Worm (Caenorhabditis elegans) whole organism, late embryonic: ENCODE measurements around the gene C33B4.2.

Experiments
- C08G9.2 ChIP-seq: sonication (generic microtip); optimal IDR thresholded peaks from 2 replicates; lab custom pipeline; 2016; ENCODE audit warnings: mild to moderate bottlenecking, missing genetic modification characterization, moderate library complexity, missing compliant biosample characterization
- Y22D7AL.16 ChIP-seq: sonication (generic microtip); optimal IDR thresholded peaks from 2 replicates; lab custom pipeline; 2016; ENCODE audit warnings: missing genetic modification characterization, missing compliant biosample characterization
- ama-1 ChIP-seq: fragments of 150-350 bp; optimal IDR thresholded peaks from 2 replicates; lab custom pipeline; 2014
- ceh-14 ChIP-seq: sonication (generic microtip); optimal IDR thresholded peaks from 2 replicates; lab custom pipeline; 2016; ENCODE audit warnings: missing genotype, missing genetic modification characterization, missing compliant biosample characterization
- ceh-18 ChIP-seq: sonication (generic microtip); optimal IDR thresholded peaks from 2 replicates; lab custom pipeline; 2016; ENCODE audit warnings: missing genetic modification characterization, missing compliant biosample characterization
- ceh-2 ChIP-seq: sonication (generic microtip); optimal IDR thresholded peaks from 2 replicates; lab custom pipeline; 2016; ENCODE audit warnings: missing genotype, missing genetic modification characterization, missing compliant biosample characterization
- ceh-24 ChIP-seq: sonication (generic microtip); optimal IDR thresholded peaks from 2 replicates; lab custom pipeline; 2016; ENCODE audit warnings: mild to moderate bottlenecking, missing genetic modification characterization, missing compliant biosample characterization
- ceh-31 ChIP-seq: sonication (generic microtip); optimal IDR thresholded peaks from 2 replicates; lab custom pipeline; 2016; ENCODE audit warnings: missing genetic modification characterization, missing compliant biosample characterization
- ceh-34 ChIP-seq: sonication (generic microtip); optimal IDR thresholded peaks from 2 replicates; lab custom pipeline; 2016; ENCODE audit warnings: mild to moderate bottlenecking, missing genetic modification characterization, missing compliant biosample characterization
- ceh-48 ChIP-seq: sonication (generic microtip); optimal IDR thresholded peaks from 2 replicates; lab custom pipeline; 2016; ENCODE audit warnings: missing genetic modification characterization, inconsistent platforms, missing compliant biosample characterization
- dve-1 ChIP-seq: sonication (generic microtip); optimal IDR thresholded peaks from 2 replicates; lab custom pipeline; 2017; ENCODE audit warnings: antibody characterized with exemption, mild to moderate bottlenecking, missing genetic modification characterization, missing compliant biosample characterization
- elt-4 ChIP-seq: sonication (generic microtip); optimal IDR thresholded peaks from 2 replicates; lab custom pipeline; 2016; ENCODE audit warnings: missing genetic modification characterization, missing compliant biosample characterization
- ets-4 ChIP-seq: sonication (generic microtip); optimal IDR thresholded peaks from 2 replicates; lab custom pipeline; 2016; ENCODE audit warnings: missing genetic modification characterization, missing compliant biosample characterization
- fkh-10 ChIP-seq: fragments of 150-350 bp; optimal IDR thresholded peaks from 2 replicates; lab custom pipeline; 2014; ENCODE audit warnings: missing biosample characterization, missing genetic modification reagents, missing genetic modification characterization
- fkh-6 ChIP-seq: sonication (generic microtip); optimal IDR thresholded peaks from 2 replicates; lab custom pipeline; 2016; ENCODE audit warnings: missing genetic modification characterization, missing compliant biosample characterization
- hlh-30 ChIP-seq: sonication (generic microtip); optimal IDR thresholded peaks from 2 replicates; lab custom pipeline; 2017; ENCODE audit warnings: antibody characterized with exemption, missing genetic modification characterization, missing compliant biosample characterization; ENCODE audit not compliant: insufficient read depth
- hlh-6 ChIP-seq: sonication (generic microtip); optimal IDR thresholded peaks from 2 replicates; lab custom pipeline; 2016; ENCODE audit warnings: missing genotype, missing genetic modification characterization, missing compliant biosample characterization
- lim-6 ChIP-seq: sonication (generic microtip); optimal IDR thresholded peaks from 2 replicates; lab custom pipeline; 2016; ENCODE audit warnings: missing genetic modification characterization, missing compliant biosample characterization
- madf-2 ChIP-seq: sonication (generic microtip); optimal IDR thresholded peaks from 2 replicates; lab custom pipeline; 2017; ENCODE audit warnings: missing genetic modification characterization, missing compliant biosample characterization
- mec-3 ChIP-seq: sonication (generic microtip); optimal IDR thresholded peaks from 2 replicates; lab custom pipeline; 2016; ENCODE audit warnings: borderline replicate concordance, missing genetic modification characterization, missing compliant biosample characterization
- nfya-1 ChIP-seq: sonication (generic microtip); optimal IDR thresholded peaks from 2 replicates; lab custom pipeline; 2017; ENCODE audit warnings: missing genetic modification characterization, mild to moderate bottlenecking, missing compliant biosample characterization, antibody characterized with exemption, moderate library complexity
- npax-4 ChIP-seq: sonication (generic microtip); optimal IDR thresholded peaks from 2 replicates; lab custom pipeline; 2016; ENCODE audit warnings: missing genetic modification characterization, missing compliant biosample characterization
- odd-2 ChIP-seq: sonication (generic microtip); optimal IDR thresholded peaks from 2 replicates; lab custom pipeline; 2017; ENCODE audit warnings: antibody characterized with exemption, mild to moderate bottlenecking, missing genetic modification characterization, missing compliant biosample characterization
- pag-3 ChIP-seq: sonication (generic microtip); optimal IDR thresholded peaks from 2 replicates; lab custom pipeline; 2016; ENCODE audit warnings: missing compliant biosample characterization, missing genetic modification characterization, borderline replicate concordance
- pha-2 ChIP-seq: sonication (generic microtip); optimal IDR thresholded peaks from 2 replicates; lab custom pipeline; 2017; ENCODE audit warnings: mild to moderate bottlenecking, missing genetic modification characterization, missing compliant biosample characterization
- pha-4 ChIP-seq: fragments of 150-350 bp; optimal IDR thresholded peaks from 2 replicates; lab custom pipeline; 2018; ENCODE audit warnings: missing biosample characterization, missing genetic modification reagents, missing genetic modification characterization
- pros-1 ChIP-seq: fragments of 150-350 bp; optimal IDR thresholded peaks from 2 replicates; lab custom pipeline; 2014; ENCODE audit warnings: missing biosample characterization, missing genetic modification reagents, missing genetic modification characterization
- rnt-1 ChIP-seq: sonication (generic microtip); optimal IDR thresholded peaks from 2 replicates; lab custom pipeline; 2016; ENCODE audit warnings: missing genetic modification characterization, missing compliant biosample characterization
- sdc-2 ChIP-seq: sonication (generic microtip); optimal IDR thresholded peaks from 2 replicates; lab custom pipeline; 2016; ENCODE audit warnings: missing genotype, missing genetic modification characterization, missing compliant biosample characterization
- sox-2 ChIP-seq: fragments of 200-800 bp; sonication (Bioruptor generic); IDR thresholded peaks from 2 replicates; pipeline ENCODE4 v1.3.6; 2022; ENCODE audit warnings: missing genetic modification reagents, missing genetic modification characterization, missing compliant biosample characterization
- syd-9 ChIP-seq: sonication (generic microtip); optimal IDR thresholded peaks from 2 replicates; lab custom pipeline; 2016; ENCODE audit warnings: mild to moderate bottlenecking, missing genetic modification characterization, moderate library complexity, missing compliant biosample characterization
- tbx-2 ChIP-seq: sonication (generic microtip); optimal IDR thresholded peaks from 2 replicates; lab custom pipeline; 2016; ENCODE audit warnings: missing genetic modification characterization, missing compliant biosample characterization
- tbx-7 ChIP-seq: sonication (generic microtip); optimal IDR thresholded peaks from 2 replicates; lab custom pipeline; 2016; ENCODE audit warnings: missing genotype, missing genetic modification characterization, missing compliant biosample characterization
- ttx-3 ChIP-seq: sonication (generic microtip); optimal IDR thresholded peaks from 2 replicates; lab custom pipeline; 2016; ENCODE audit warnings: missing genetic modification reagents, missing genetic modification characterization, missing compliant biosample characterization
- unc-3 ChIP-seq, 2 experiments: fragments of 200-800 bp in 1 of 2; sonication (Bioruptor generic) in 1 of 2; sonication (generic microtip) in 1 of 2; conservative IDR thresholded peaks in 1 of 2; optimal IDR thresholded peaks in 1 of 2; 2 replicates each; pipeline versions ENCODE4 v1.3.6 to Lab custom; 2016 to 2022; ENCODE audit warnings: missing compliant biosample characterization in 2 of 2, missing genetic modification characterization in 2 of 2, missing genetic modification reagents in 1 of 2
- unc-42 ChIP-seq: sonication (generic microtip); optimal IDR thresholded peaks from 2 replicates; lab custom pipeline; 2016; ENCODE audit warnings: missing genotype, missing genetic modification characterization, missing compliant biosample characterization
- unc-55 ChIP-seq: sonication (generic microtip); optimal IDR thresholded peaks from 2 replicates; lab custom pipeline; 2017; ENCODE audit warnings: missing biosample characterization, missing genetic modification reagents, missing genetic modification characterization
- zip-5 ChIP-seq: sonication (generic microtip); optimal IDR thresholded peaks from 2 replicates; lab custom pipeline; 2016; ENCODE audit warnings: missing genetic modification characterization, missing compliant biosample characterization

The C33B4.2 gene

DNA sequence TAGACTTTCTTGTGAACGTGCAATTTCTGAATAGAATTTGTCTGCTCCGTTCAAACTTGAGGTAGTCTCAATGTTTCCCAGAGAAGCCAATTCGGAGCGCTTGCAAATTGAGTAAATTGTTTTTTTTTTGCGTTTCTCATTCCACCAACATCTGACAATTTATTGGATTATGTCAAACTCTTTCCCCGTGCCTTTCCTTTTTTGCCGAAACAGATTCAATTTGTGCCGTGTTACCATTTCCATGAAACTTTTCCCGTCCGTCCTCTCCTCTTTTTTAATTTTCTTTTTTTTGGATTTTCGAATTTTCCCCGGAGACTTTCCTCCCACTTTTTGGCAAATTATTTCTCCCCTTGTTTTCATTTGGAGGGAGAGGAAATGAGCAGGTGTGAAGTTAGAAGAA, 18.5 kb downstream of the C33B4.2 start:
- TF ChIP-seq unc-42 (tag; lab: Kevin White, UChicago) (peak; percentile 76), tbx-2 (tag; lab: Kevin White, UChicago) (no peak)
- TF ChIP-seq, all 69 proteins: peak for 1

DNA sequence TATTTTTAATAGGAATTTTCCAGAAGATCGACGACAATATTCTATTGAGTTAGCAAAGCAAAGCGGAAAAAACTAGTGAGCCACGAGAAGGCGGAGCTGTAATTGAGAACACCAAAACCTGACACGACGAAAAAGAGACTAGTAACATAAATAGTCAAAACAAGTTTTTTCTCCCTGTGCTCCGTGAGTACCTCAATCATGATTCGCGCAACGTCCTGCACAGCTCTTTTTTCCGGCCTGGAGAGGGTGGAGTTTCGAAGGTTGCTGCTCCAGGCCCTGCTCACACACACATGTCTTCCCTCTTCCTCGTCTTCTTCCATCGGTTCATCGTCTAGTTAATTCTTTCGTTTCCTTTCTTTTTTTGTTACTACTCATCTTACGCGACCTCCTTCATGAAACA, 20.3 kb downstream of the C33B4.2 start, which contains the start of gene clh-2:
Gene clh-2 (plus strand): TSS at position 301 of the 400 bp plus-strand sequence.
- TF ChIP-seq tbx-7 (tag; lab: Kevin White, UChicago) (no peak), rnt-1 (tag; lab: Kevin White, UChicago) (no peak), Y22D7AL.16 (tag; lab: Kevin White, UChicago) (no peak), ceh-48 (tag; lab: Kevin White, UChicago) (no peak), tbx-2 (tag; lab: Kevin White, UChicago) (no peak), hlh-6 (tag; lab: Kevin White, UChicago) (no peak), unc-42 (tag; lab: Kevin White, UChicago) (no peak), pha-2 (tag; lab: Kevin White, UChicago) (no peak), ttx-3 (no peak), mec-3 (tag; lab: Kevin White, UChicago) (no peak), ceh-34 (tag; lab: Kevin White, UChicago) (no peak), madf-2 (tag; lab: Kevin White, UChicago) (no peak), C08G9.2 (tag; lab: Kevin White, UChicago) (no peak), pha-4 (tag; lab: Kevin White, UChicago) (no peak), elt-4 (tag; lab: Kevin White, UChicago) (no peak), fkh-6 (tag; lab: Kevin White, UChicago) (no peak)
- TF ChIP-seq, all 69 proteins: peak for 0

DNA sequence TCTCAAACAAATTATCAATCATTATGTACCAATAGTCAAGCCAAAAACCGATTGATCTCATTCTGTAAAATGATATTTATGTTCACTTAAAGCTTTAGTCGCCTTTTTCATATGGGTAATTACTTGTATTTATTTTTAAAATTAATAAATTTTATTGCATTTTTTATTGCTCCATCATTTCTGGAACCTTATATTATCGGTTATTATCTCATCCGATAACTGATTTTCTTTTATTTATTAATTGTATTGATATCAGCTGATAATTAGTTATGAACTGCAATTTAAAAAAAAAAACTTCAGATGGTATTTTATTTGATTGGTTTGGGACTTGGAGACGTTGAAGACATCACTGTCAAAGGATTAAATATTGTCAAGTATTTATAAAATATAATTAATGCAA, 22.1 kb downstream of the C33B4.2 start, which contains the start of gene dph-5:
Gene dph-5 (plus strand): TSS at position 301 of the 400 bp plus-strand sequence.
- no peak for TF ChIP-seq ceh-34 (tag; lab: Kevin White, UChicago)
- no peak for TF ChIP-seq pha-2 (tag; lab: Kevin White, UChicago)
- TF ChIP-seq ama-1, result no peak

DNA sequence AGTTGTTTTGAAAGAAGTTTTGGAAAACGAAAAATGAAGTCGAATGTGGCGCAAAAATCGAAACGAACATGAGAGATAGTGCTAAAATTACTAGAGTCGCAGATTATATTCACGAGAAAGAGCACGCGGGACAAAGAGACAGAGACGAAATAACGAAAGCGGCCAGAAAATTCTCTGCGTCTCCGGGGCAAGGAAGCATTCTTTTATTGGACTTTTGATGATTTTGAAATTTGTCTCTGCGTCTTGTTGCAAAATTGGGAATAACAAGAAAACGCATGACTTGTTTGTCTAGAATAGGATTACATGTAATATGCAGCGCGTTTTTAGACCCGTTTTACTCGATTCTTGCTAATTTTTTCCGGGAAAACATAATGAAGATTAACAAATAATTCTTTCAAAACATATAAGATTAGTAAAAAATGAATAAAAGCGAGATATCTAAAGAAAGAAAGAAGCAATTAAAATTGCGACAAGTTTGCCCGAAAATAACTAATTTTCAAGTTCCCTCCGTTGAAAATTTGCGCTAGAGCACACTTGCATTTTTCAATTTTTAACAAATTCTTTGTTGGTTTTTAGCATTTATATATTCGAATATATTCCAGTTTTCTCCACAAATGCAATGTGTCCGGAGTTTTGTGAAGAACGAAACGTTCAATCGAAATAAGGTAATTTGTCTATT, 23.9 kb downstream of the C33B4.2 start, which contains the start of the genes B0491.6 and pigm-1:
Gene B0491.6 (minus strand): TSS at position 466 of the 679 bp plus-strand sequence.
Gene pigm-1 (plus strand): TSS at position 568 of the 679 bp plus-strand sequence.
- TF ChIP-seq ceh-24 (tag; lab: Kevin White, UChicago) (no peak), odd-2 (tag; lab: Kevin White, UChicago) (no peak), rnt-1 (tag; lab: Kevin White, UChicago) (no peak), zip-5 (tag; lab: Kevin White, UChicago) (no peak), tbx-7 (tag; lab: Kevin White, UChicago) (no peak), ceh-31 (peak; percentile 44), unc-55 (GFP tag; lab: Kevin White, UChicago) (peak; percentile 16), pha-4 (tag; lab: Kevin White, UChicago) (no peak), syd-9 (tag; lab: Kevin White, UChicago) (no peak), ceh-14 (tag; lab: Kevin White, UChicago) (peak; percentile 67), npax-4 (tag; lab: Kevin White, UChicago) (no peak), ceh-2 (no peak), ceh-34 (tag; lab: Kevin White, UChicago) (no peak), tbx-2 (tag; lab: Kevin White, UChicago) (peak; percentile 46), nfya-1 (tag; lab: Kevin White, UChicago) (peak; percentile 42), pag-3 (tag; lab: Kevin White, UChicago) (no peak), sox-2 (GFP tag; lab: Robert Waterston, UW) (no peak), dve-1 (tag; lab: Kevin White, UChicago) (no peak), ets-4 (peak; percentile 9), ceh-18 (tag; lab: Kevin White, UChicago) (no peak), unc-42 (tag; lab: Kevin White, UChicago) (peak; percentile 91), fkh-10 (GFP tag; lab: Kevin White, UChicago) (no peak), unc-3 (GFP tag; conservative IDR thresholded peaks at IDR 0.05; lab: Robert Waterston, UW) (no peak), unc-3 (tag; optimal IDR thresholded peaks at IDR 0.05; lab: Kevin White, UChicago) (no peak), pros-1 (peak; percentile 4), sdc-2 (tag; lab: Kevin White, UChicago) (no peak), mec-3 (tag; lab: Kevin White, UChicago) (no peak), hlh-30 (tag; lab: Kevin White, UChicago) (peak; percentile 19), lim-6 (peak; percentile 15), pha-2 (tag; lab: Kevin White, UChicago) (peak; percentile 34)
